Fruit fly (Drosophila melanogaster): Measurements from ENCODE around the gene S-Lap3.

Gene S-Lap3

DNA sequence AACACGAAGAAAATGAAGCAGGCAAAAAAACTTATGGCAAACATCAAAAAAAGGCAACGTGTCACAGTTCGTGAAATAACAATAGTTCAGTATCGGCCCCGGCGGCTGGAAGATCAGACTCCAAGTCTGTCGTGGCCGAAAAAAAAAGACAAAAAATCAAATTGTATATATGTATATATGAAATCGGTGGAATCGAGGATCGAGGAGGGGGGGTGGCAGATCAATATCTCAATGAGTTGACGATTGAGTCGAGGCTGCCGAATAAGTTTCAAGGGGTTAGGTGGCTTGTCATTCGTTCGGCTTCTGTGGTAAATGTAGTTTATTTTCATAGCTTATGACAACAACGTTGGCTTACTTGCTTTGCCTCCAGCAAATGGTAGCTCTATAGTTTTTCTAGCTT is 22.5 kb upstream of the S-Lap3 start (continued):
- TF ChIP-seq gce (GFP tag; IDR thresholded peaks at IDR 0.05): 0 out of 3 replicates have a peak, but pooled peaks have one; percentile 10
- TF ChIP-seq zen2 (GFP tag; IDR thresholded peaks at IDR 0.05; ENCODE audit: partially characterized antibody): no peak
- TF ChIP-seq grn (GFP tag; optimal IDR thresholded peaks at IDR 0.05): peak; percentile 62
- TF ChIP-seq B-H2 (GFP tag; optimal IDR thresholded peaks at IDR 0.05): no peak
- TF ChIP-seq CG8281 (tag; optimal IDR thresholded peaks at IDR 0.05): peak; percentile 54
- TF ChIP-seq knrl (GFP tag; IDR thresholded peaks at IDR 0.05; ENCODE audit: partially characterized antibody): no peak
- TF ChIP-seq zf30C (GFP tag; optimal IDR thresholded peaks at IDR 0.05): no peak
- TF ChIP-seq CG4328 (GFP tag; optimal IDR thresholded peaks at IDR 0.05): no peak
- TF ChIP-seq salm (tag; optimal IDR thresholded peaks at IDR 0.05): no peak
- no peak for TF ChIP-seq CG32772 (GFP tag; IDR thresholded peaks at IDR 0.05)
- peak; percentile 7 for TF ChIP-seq ftz-f1 (GFP tag; optimal IDR thresholded peaks at IDR 0.05)
- TF ChIP-seq insv (GFP tag; optimal IDR thresholded peaks at IDR 0.05): no peak
- TF ChIP-seq chinmo (GFP tag; IDR thresholded peaks at IDR 0.05; ENCODE audit: partially characterized antibody): 0 out of 4 replicates have a peak, but pooled peaks have one; percentile 44
- no peak for TF ChIP-seq CG14667 (GFP tag; IDR thresholded peaks at IDR 0.05)
- no peak for TF ChIP-seq CG8478 (optimal IDR thresholded peaks at IDR 0.05)
- TF ChIP-seq luna (GFP tag; optimal IDR thresholded peaks at IDR 0.05): no peak
- TF ChIP-seq so (GFP tag; IDR thresholded peaks at IDR 0.05): no peak
- no peak for TF ChIP-seq CG42726 (GFP tag; IDR thresholded peaks at IDR 0.05; ENCODE audit: partially characterized antibody)
- no peak for TF ChIP-seq CG11085 (GFP tag; IDR thresholded peaks at IDR 0.05)
- no peak for TF ChIP-seq nau (GFP tag; optimal IDR thresholded peaks at IDR 0.05)
- 0 out of 3 replicates have a peak, but pooled peaks have one; percentile 14 for TF ChIP-seq CG2199 (GFP tag; IDR thresholded peaks at IDR 0.05)
- TF ChIP-seq CG2129 (GFP tag; IDR thresholded peaks at IDR 0.05; ENCODE audit: partially characterized antibody): no peak
- TF ChIP-seq H15 (GFP tag; IDR thresholded peaks at IDR 0.05): no peak
- TF ChIP-seq Lpt (GFP tag; optimal IDR thresholded peaks at IDR 0.05): no peak
- TF ChIP-seq CG12769 (tag; optimal IDR thresholded peaks at IDR 0.05): peak; percentile 12
- no peak for TF ChIP-seq amos (GFP tag; IDR thresholded peaks at IDR 0.05; ENCODE audit: partially characterized antibody)
- no peak for TF ChIP-seq psq (GFP tag; optimal IDR thresholded peaks at IDR 0.05)
- TF ChIP-seq CG10543 (GFP tag; optimal IDR thresholded peaks at IDR 0.05): no peak
- no peak for TF ChIP-seq CG8388 (GFP tag; optimal IDR thresholded peaks at IDR 0.05)
- no peak for TF ChIP-seq CG15696 (tag; optimal IDR thresholded peaks at IDR 0.05)
- TF ChIP-seq CG3847 (GFP tag; IDR thresholded peaks at IDR 0.05): no peak
- no peak for TF ChIP-seq al (GFP tag; IDR thresholded peaks at IDR 0.05)
- no peak for TF ChIP-seq dan (GFP tag; IDR thresholded peaks at IDR 0.05)

DNA sequence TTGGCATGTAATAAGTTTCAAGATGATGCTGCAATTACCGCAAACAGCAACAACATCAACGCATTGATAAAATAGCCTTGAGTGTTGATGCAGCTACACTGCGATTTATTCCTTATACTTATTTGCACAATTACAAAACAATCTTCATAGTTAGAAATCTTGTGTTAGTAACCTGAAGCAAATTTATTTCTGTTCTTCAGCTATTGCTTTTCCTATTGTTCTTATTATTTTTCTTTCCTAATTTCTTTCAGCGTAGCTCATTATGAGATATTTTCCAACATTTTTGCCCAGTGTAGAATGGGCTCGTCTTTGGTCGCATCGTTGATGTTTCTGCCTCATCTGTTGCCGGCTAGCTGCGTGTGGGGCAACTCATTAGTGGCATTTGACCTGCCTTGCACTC is 21.0 kb upstream of the S-Lap3 start:
- TF ChIP-seq Xrp1 (GFP tag; IDR thresholded peaks at IDR 0.05) (0 out of 2 replicates have a peak, but pooled peaks have one; percentile 13), Sox102F (GFP tag; optimal IDR thresholded peaks at IDR 0.05) (peak; percentile 8), Drgx (GFP tag; IDR thresholded peaks at IDR 0.05) (peak; percentile 59; the same call in 1 of the 2 replicates), gem (tag; optimal IDR thresholded peaks at IDR 0.05) (peak; percentile 21), CG18599 (GFP tag; optimal IDR thresholded peaks at IDR 0.05) (no peak), prd (optimal IDR thresholded peaks at IDR 0.05) (no peak), prd (GFP tag; IDR thresholded peaks at IDR 0.05) (peak; percentile 39; the same call in 1 of the 3 replicates), CG8281 (tag; optimal IDR thresholded peaks at IDR 0.05) (no peak), Nf-YB (GFP tag; optimal IDR thresholded peaks at IDR 0.05) (no peak), CG31441 (GFP tag; IDR thresholded peaks at IDR 0.05) (no peak), sim (GFP tag; IDR thresholded peaks at IDR 0.05) (no peak)
